Worm (Caenorhabditis elegans) whole organism, L4/young adult: ENCODE data around the gene F18A11.3.

Source experiments
- dao-5 ChIP-seq: sonication (generic microtip); optimal IDR thresholded peaks from 2 replicates; lab custom pipeline; 2016; ENCODE audit warnings: missing genotype, missing genetic modification characterization, moderate library complexity, missing compliant biosample characterization
- him-1 ChIP-seq: sonication (generic microtip); optimal IDR thresholded peaks from 2 replicates; lab custom pipeline; 2016; ENCODE audit warnings: missing genotype, missing genetic modification reagents, missing genetic modification characterization, missing compliant biosample characterization

ce11 chrII:13004160-13004871 is 32.3 kb downstream of the F18A11.3 start:
- no peak for TF ChIP-seq him-1 (tag; lab: Kevin White, UChicago)
- no peak for TF ChIP-seq dao-5 (tag; lab: Kevin White, UChicago)
